Worm (Caenorhabditis elegans): ENCODE measurements around the gene nac-3.

DNA sequence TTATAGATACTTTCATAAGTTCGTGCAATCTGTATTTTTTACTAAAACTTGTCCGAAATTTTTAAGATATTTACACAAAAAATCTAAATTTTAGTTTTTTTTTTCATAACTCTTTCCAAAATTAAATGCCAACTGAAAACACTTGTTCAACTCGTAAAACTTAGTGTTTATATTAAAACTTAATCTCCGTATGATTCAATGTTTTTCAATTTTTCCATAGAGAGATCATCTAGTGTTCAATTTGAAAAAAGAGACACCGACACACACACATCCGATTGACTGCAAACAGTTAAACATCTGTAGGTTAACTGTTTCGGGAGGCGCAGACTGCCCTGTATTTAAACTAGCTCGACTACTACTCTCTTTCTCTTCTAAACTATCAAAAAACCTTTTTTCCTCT lies 43.6 kb upstream of the nac-3 start, which contains the start of gene T16H12.9:
- TF ChIP-seq unc-55 (GFP tag; optimal IDR thresholded peaks at IDR 0.05), result no peak
- TF ChIP-seq hlh-6 (tag; optimal IDR thresholded peaks at IDR 0.05), result no peak
- TF ChIP-seq elt-2 (tag; optimal IDR thresholded peaks at IDR 0.05), result no peak
- TF ChIP-seq dmd-4 (tag; optimal IDR thresholded peaks at IDR 0.05; ENCODE audit: borderline replicate concordance), result no peak
- TF ChIP-seq ahr-1 (tag; optimal IDR thresholded peaks at IDR 0.05), result no peak
- no peak for TF ChIP-seq pqm-1 (tag; optimal IDR thresholded peaks at IDR 0.05)
- no peak for TF ChIP-seq madf-2 (tag; optimal IDR thresholded peaks at IDR 0.05)
- TF ChIP-seq sdc-2 (tag; optimal IDR thresholded peaks at IDR 0.05), result no peak
- TF ChIP-seq rnt-1 (tag; optimal IDR thresholded peaks at IDR 0.05), result no peak
- no peak for TF ChIP-seq nhr-11 (tag; optimal IDR thresholded peaks at IDR 0.05)
- TF ChIP-seq fax-1 (tag; optimal IDR thresholded peaks at IDR 0.05), result no peak
- no peak for TF ChIP-seq ceh-6 (GFP tag; optimal IDR thresholded peaks at IDR 0.05)
